Fruit fly (Drosophila melanogaster): ENCODE data around the gene CG4483.

DNA sequence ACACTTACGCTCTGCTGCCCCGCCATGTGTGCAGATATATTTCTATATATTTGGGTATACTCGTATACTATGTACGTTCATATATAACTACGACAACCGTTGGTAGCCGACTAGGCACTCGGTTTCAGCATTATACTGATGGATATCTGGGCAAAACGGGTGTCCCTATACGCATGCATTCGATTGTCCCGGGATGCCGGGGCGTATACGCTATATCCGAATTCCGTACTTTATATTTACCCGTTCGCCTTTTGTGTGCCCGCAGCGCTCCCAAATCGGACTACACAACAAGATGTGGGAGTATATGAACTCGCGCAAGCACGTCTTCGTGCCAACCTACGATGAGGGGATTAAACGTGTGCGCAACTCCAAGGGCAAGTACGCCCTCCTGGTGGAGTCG lies 47.3 kb upstream of the CG4483 start:
- TF ChIP-seq usp (GFP tag; optimal IDR thresholded peaks at IDR 0.05) (no peak), pan (optimal IDR thresholded peaks at IDR 0.05) (no peak), psq (optimal IDR thresholded peaks at IDR 0.05) (no peak), Dll (optimal IDR thresholded peaks at IDR 0.05) (no peak)
